Worm (Caenorhabditis elegans): ENCODE data around the gene T11F9.14.

- TF ChIP-seq ama-1 (optimal IDR thresholded peaks at IDR 0.05), result no peak
- TF ChIP-seq ama-1 (GFP tag; optimal IDR thresholded peaks at IDR 0.05), result no peak
- TF ChIP-seq ets-4 (GFP tag; optimal IDR thresholded peaks at IDR 0.05), result no peak
- no peak for TF ChIP-seq pha-4 (tag; optimal IDR thresholded peaks at IDR 0.05)
- TF ChIP-seq let-607 (tag; optimal IDR thresholded peaks at IDR 0.05), result no peak
Measured at ce11 chrV:11516141-11516591, 35.5 kb upstream of the T11F9.14 start, which contains the start of gene sdz-8.
